Worm (Caenorhabditis elegans): ENCODE data around the gene pes-1.

Gene pes-1

ce11 chrIV:5002448-5002847 is at the start of gene pes-1:
TSS of gene pes-1 (plus strand) at chrIV:5002748.
- TF ChIP-seq ref-1 (GFP tag; conservative IDR thresholded peaks at IDR 0.05) (no peak), T22C8.4 (GFP tag; IDR thresholded peaks at IDR 0.05) (no peak), cog-1 (tag; optimal IDR thresholded peaks at IDR 0.05) (no peak), ztf-29 (GFP tag; IDR thresholded peaks at IDR 0.05) (no peak), tab-1 (GFP tag; IDR thresholded peaks at IDR 0.05) (no peak), med-1 (GFP tag; optimal IDR thresholded peaks at IDR 0.05; ENCODE audit: insufficient read depth) (no peak), flt-1 (GFP tag; IDR thresholded peaks at IDR 0.05) (no peak), ztf-23 (GFP tag; IDR thresholded peaks at IDR 0.05) (no peak), klf-2 (GFP tag; conservative IDR thresholded peaks at IDR 0.05) (no peak)

- TF ChIP-seq ztf-29 (GFP tag; IDR thresholded peaks at IDR 0.05) (no peak), tab-1 (GFP tag; IDR thresholded peaks at IDR 0.05) (no peak), cog-1 (tag; optimal IDR thresholded peaks at IDR 0.05) (no peak), klf-2 (GFP tag; conservative IDR thresholded peaks at IDR 0.05) (no peak), ztf-23 (GFP tag; IDR thresholded peaks at IDR 0.05) (no peak), T22C8.4 (GFP tag; IDR thresholded peaks at IDR 0.05) (no peak), ref-1 (GFP tag; conservative IDR thresholded peaks at IDR 0.05) (no peak), flt-1 (GFP tag; IDR thresholded peaks at IDR 0.05) (no peak), med-1 (GFP tag; optimal IDR thresholded peaks at IDR 0.05; ENCODE audit: insufficient read depth) (no peak)
Observed at ce11 chrIV:4953887-4954286, 48.7 kb upstream of the pes-1 start, which contains the start of gene str-163. TSS of gene str-163 (plus strand) at chrIV:4954187.

ce11 chrIV:4960623-4961022 is 41.9 kb upstream of the pes-1 start, which contains the start of gene str-164:
TSS of gene str-164 (plus strand) at chrIV:4960735.
- TF ChIP-seq ref-1 (GFP tag; conservative IDR thresholded peaks at IDR 0.05) (no peak), ztf-23 (GFP tag; IDR thresholded peaks at IDR 0.05) (no peak), cog-1 (tag; optimal IDR thresholded peaks at IDR 0.05) (no peak), tab-1 (GFP tag; IDR thresholded peaks at IDR 0.05) (no peak), ztf-29 (GFP tag; IDR thresholded peaks at IDR 0.05) (no peak), med-1 (GFP tag; optimal IDR thresholded peaks at IDR 0.05; ENCODE audit: insufficient read depth) (no peak), klf-2 (GFP tag; conservative IDR thresholded peaks at IDR 0.05) (no peak), T22C8.4 (GFP tag; IDR thresholded peaks at IDR 0.05) (no peak), flt-1 (GFP tag; IDR thresholded peaks at IDR 0.05) (no peak)

- TF ChIP-seq med-1 (GFP tag; optimal IDR thresholded peaks at IDR 0.05; ENCODE audit: insufficient read depth), result no peak
- no peak for TF ChIP-seq ref-1 (GFP tag; conservative IDR thresholded peaks at IDR 0.05)
- TF ChIP-seq cog-1 (tag; optimal IDR thresholded peaks at IDR 0.05), result no peak
- no peak for TF ChIP-seq flt-1 (GFP tag; IDR thresholded peaks at IDR 0.05)
- TF ChIP-seq tab-1 (GFP tag; IDR thresholded peaks at IDR 0.05), result no peak
- TF ChIP-seq klf-2 (GFP tag; conservative IDR thresholded peaks at IDR 0.05), result no peak
- no peak for TF ChIP-seq T22C8.4 (GFP tag; IDR thresholded peaks at IDR 0.05)
Observed at ce11 chrIV:4963834-4964233, 38.7 kb upstream of the pes-1 start, which contains the start of gene txt-3. TSS of gene txt-3 (plus strand) at chrIV:4963958.

- no peak for TF ChIP-seq tab-1 (GFP tag; IDR thresholded peaks at IDR 0.05)
- TF ChIP-seq ztf-29 (GFP tag; IDR thresholded peaks at IDR 0.05), result no peak
- no peak for TF ChIP-seq T22C8.4 (GFP tag; IDR thresholded peaks at IDR 0.05)
- no peak for TF ChIP-seq ztf-23 (GFP tag; IDR thresholded peaks at IDR 0.05)
- TF ChIP-seq cog-1 (tag; optimal IDR thresholded peaks at IDR 0.05), result no peak
- TF ChIP-seq flt-1 (GFP tag; IDR thresholded peaks at IDR 0.05), result no peak
Observed at ce11 chrIV:4969419-4969818, 33.1 kb upstream of the pes-1 start, which contains the start of gene Y9C9A.13. TSS of gene Y9C9A.13 (minus strand) at chrIV:4969519.

- TF ChIP-seq flt-1 (GFP tag; IDR thresholded peaks at IDR 0.05), result no peak
Observed at ce11 chrIV:4975995-4976394, 26.6 kb upstream of the pes-1 start, which contains the start of gene Y9C9A.16. TSS of gene Y9C9A.16 (minus strand) at chrIV:4976125.

- TF ChIP-seq cog-1 (tag; optimal IDR thresholded peaks at IDR 0.05), result no peak
- TF ChIP-seq T22C8.4 (GFP tag; IDR thresholded peaks at IDR 0.05), result no peak
- TF ChIP-seq ztf-29 (GFP tag; IDR thresholded peaks at IDR 0.05), result no peak
- no peak for TF ChIP-seq ref-1 (GFP tag; conservative IDR thresholded peaks at IDR 0.05)
- TF ChIP-seq flt-1 (GFP tag; IDR thresholded peaks at IDR 0.05), result no peak
- TF ChIP-seq ztf-23 (GFP tag; IDR thresholded peaks at IDR 0.05), result no peak
- no peak for TF ChIP-seq tab-1 (GFP tag; IDR thresholded peaks at IDR 0.05)
- TF ChIP-seq med-1 (GFP tag; optimal IDR thresholded peaks at IDR 0.05; ENCODE audit: insufficient read depth), result no peak
- no peak for TF ChIP-seq klf-2 (GFP tag; conservative IDR thresholded peaks at IDR 0.05)
Observed at ce11 chrIV:4977176-4977693, 25.3 kb upstream of the pes-1 start, which contains the start of gene E03H12.5. TSS of gene E03H12.5 (plus strand) at chrIV:4977226.

- TF ChIP-seq klf-2 (GFP tag; conservative IDR thresholded peaks at IDR 0.05) (no peak), ref-1 (GFP tag; conservative IDR thresholded peaks at IDR 0.05) (no peak), ztf-29 (GFP tag; IDR thresholded peaks at IDR 0.05) (no peak), flt-1 (GFP tag; IDR thresholded peaks at IDR 0.05) (no peak), med-1 (GFP tag; optimal IDR thresholded peaks at IDR 0.05; ENCODE audit: insufficient read depth) (no peak), ztf-23 (GFP tag; IDR thresholded peaks at IDR 0.05) (no peak), T22C8.4 (GFP tag; IDR thresholded peaks at IDR 0.05) (no peak), cog-1 (tag; optimal IDR thresholded peaks at IDR 0.05) (no peak)
Observed at ce11 chrIV:4981027-4981426, 21.5 kb upstream of the pes-1 start, which contains the start of gene srz-24. TSS of gene srz-24 (minus strand) at chrIV:4981127.

ce11 chrIV:4982477-4982876 is 20.1 kb upstream of the pes-1 start, which contains the start of gene E03H12.4:
TSS of gene E03H12.4 (plus strand) at chrIV:4982596.
- no peak for TF ChIP-seq med-1 (GFP tag; optimal IDR thresholded peaks at IDR 0.05; ENCODE audit: insufficient read depth)
- TF ChIP-seq cog-1 (tag; optimal IDR thresholded peaks at IDR 0.05), result no peak
- TF ChIP-seq ztf-29 (GFP tag; IDR thresholded peaks at IDR 0.05), result no peak
- TF ChIP-seq klf-2 (GFP tag; conservative IDR thresholded peaks at IDR 0.05), result no peak
- TF ChIP-seq ref-1 (GFP tag; conservative IDR thresholded peaks at IDR 0.05), result no peak
- TF ChIP-seq ztf-23 (GFP tag; IDR thresholded peaks at IDR 0.05), result no peak
- TF ChIP-seq flt-1 (GFP tag; IDR thresholded peaks at IDR 0.05), result no peak
- no peak for TF ChIP-seq tab-1 (GFP tag; IDR thresholded peaks at IDR 0.05)
- no peak for TF ChIP-seq T22C8.4 (GFP tag; IDR thresholded peaks at IDR 0.05)

- TF ChIP-seq ref-1 (GFP tag; conservative IDR thresholded peaks at IDR 0.05) (no peak), ztf-29 (GFP tag; IDR thresholded peaks at IDR 0.05) (no peak)
Observed at ce11 chrIV:4983746-4984145, 18.8 kb upstream of the pes-1 start, which contains the start of gene clec-176. TSS of gene clec-176 (plus strand) at chrIV:4984046.

Data from whole organism, midembryonic.